Worm (Caenorhabditis elegans) whole organism, L1 larva: ENCODE results near the gene K03A11.6.

Experiments used
- C16A3.4 ChIP-seq: fragments of 150-350 bp; optimal IDR thresholded peaks from 2 replicates; lab custom pipeline; 2014; ENCODE audit warnings: missing biosample characterization, missing genetic modification characterization
- alr-1 ChIP-seq: fragments of 200-800 bp; sonication (Bioruptor generic); optimal IDR thresholded peaks from 2 replicates; lab custom pipeline; 2018; ENCODE audit warnings: borderline replicate concordance, mild to moderate bottlenecking, missing genetic modification characterization, missing compliant biosample characterization
- blmp-1 ChIP-seq: fragments of 150-350 bp; optimal IDR thresholded peaks from 2 replicates; lab custom pipeline; 2014; ENCODE audit warnings: missing biosample characterization, missing genetic modification characterization
- ceh-63 ChIP-seq: fragments of 200-800 bp; sonication (Bioruptor generic); optimal IDR thresholded peaks from 2 replicates; lab custom pipeline; 2018; ENCODE audit warnings: mild to moderate bottlenecking, missing genetic modification characterization, missing compliant biosample characterization
- ceh-8 ChIP-seq: fragments of 200-800 bp; sonication (Bioruptor generic); optimal IDR thresholded peaks from 2 replicates; lab custom pipeline; 2018; ENCODE audit warnings: mild to moderate bottlenecking, missing genetic modification characterization, moderate library complexity, missing compliant biosample characterization
- ces-1 ChIP-seq: fragments of 150-350 bp; optimal IDR thresholded peaks from 2 replicates; lab custom pipeline; 2014; ENCODE audit warnings: missing biosample characterization, missing genetic modification reagents, missing genetic modification characterization
- dpl-1 ChIP-seq, 3 experiments: fragments of 150-350 bp in 2 of 3; sonication (generic microtip) in 1 of 3; optimal IDR thresholded peaks; 2 replicates each; lab custom pipeline; 2014 to 2017; ENCODE audit warnings: missing biosample characterization in 3 of 3, missing genetic modification characterization in 3 of 3, missing genetic modification reagents in 3 of 3
- efl-1 ChIP-seq, 4 experiments: fragments of 150-350 bp; optimal IDR thresholded peaks in 3 of 4; peaks in 1 of 4; 1 replicate in 1 of 4; 2 replicates in 3 of 4; lab custom pipeline; 2014; ENCODE audit warnings: missing biosample characterization in 2 of 4, missing genetic modification characterization in 2 of 4, missing genetic modification reagents in 2 of 4
- efl-3 ChIP-seq: fragments of 200-800 bp; sonication (Bioruptor generic); optimal IDR thresholded peaks from 2 replicates; lab custom pipeline; 2018; ENCODE audit warnings: mild to moderate bottlenecking, missing genetic modification characterization, missing compliant biosample characterization
- egl-27 ChIP-seq, 2 experiments: fragments of 150-350 bp in 1 of 2; sonication (generic microtip); optimal IDR thresholded peaks; 3 replicates each; lab custom pipeline; 2017 to 2018; ENCODE audit warnings: missing biosample characterization in 2 of 2, missing genetic modification characterization in 2 of 2, missing genetic modification reagents in 2 of 2
- elt-2 ChIP-seq: sonication (generic microtip); optimal IDR thresholded peaks from 2 replicates; lab custom pipeline; 2016; ENCODE audit warnings: missing genetic modification characterization, mild to moderate bottlenecking, inconsistent platforms, missing compliant biosample characterization, missing genetic modification reagents
- elt-3 ChIP-seq, 6 experiments: fragments of 150-350 bp in 1 of 6; sonication (generic microtip); optimal IDR thresholded peaks; 2 replicates each; lab custom pipeline; 2017 to 2018; ENCODE audit warnings: missing biosample characterization in 6 of 6, missing genetic modification characterization in 6 of 6, inconsistent platforms in 1 of 6
- ets-5 ChIP-seq: fragments of 200-800 bp; sonication (Bioruptor generic); IDR thresholded peaks from 2 replicates; pipeline ENCODE4 v1.3.6; 2022; ENCODE audit warnings: missing genetic modification characterization, missing compliant biosample characterization
- hlh-4 ChIP-seq: sonication (generic microtip); optimal IDR thresholded peaks from 2 replicates; lab custom pipeline; 2016; ENCODE audit warnings: mild to moderate bottlenecking, missing genetic modification characterization, missing compliant biosample characterization
- hpl-2 ChIP-seq: fragments of 150-350 bp; optimal IDR thresholded peaks from 2 replicates; lab custom pipeline; 2014; ENCODE audit warnings: missing biosample characterization, missing genetic modification reagents, missing genetic modification characterization
- irx-1 ChIP-seq: sonication (generic microtip); optimal IDR thresholded peaks from 2 replicates; lab custom pipeline; 2016; ENCODE audit warnings: missing genetic modification characterization, missing compliant biosample characterization
- jun-1 ChIP-seq: fragments of 150-350 bp; optimal IDR thresholded peaks from 2 replicates; lab custom pipeline; 2014; ENCODE audit warnings: missing biosample characterization, missing genetic modification reagents, missing genetic modification characterization
- lin-13 ChIP-seq: fragments of 150-350 bp; optimal IDR thresholded peaks from 2 replicates; lab custom pipeline; 2014; ENCODE audit warnings: missing biosample characterization, missing genetic modification reagents, missing genetic modification characterization
- lin-14 ChIP-seq: fragments of 200-800 bp; sonication (Bioruptor generic); optimal IDR thresholded peaks from 2 replicates; lab custom pipeline; 2018; ENCODE audit warnings: mild to moderate bottlenecking, missing genetic modification characterization, moderate library complexity, missing compliant biosample characterization
- lin-35 ChIP-seq, 2 experiments: fragments of 150-350 bp; optimal IDR thresholded peaks; 2 replicates each; lab custom pipeline; 2014; ENCODE audit warnings: missing biosample characterization in 2 of 2, missing genetic modification characterization in 2 of 2, missing genetic modification reagents in 2 of 2
- lin-39 ChIP-seq: fragments of 150-350 bp; optimal IDR thresholded peaks from 2 replicates; lab custom pipeline; 2014; ENCODE audit warnings: missing biosample characterization, missing genetic modification reagents, missing genetic modification characterization
- lir-3 ChIP-seq: sonication (generic microtip); optimal IDR thresholded peaks from 2 replicates; lab custom pipeline; 2016; ENCODE audit warnings: mild to moderate bottlenecking, missing genetic modification characterization, moderate library complexity, missing compliant biosample characterization; ENCODE audit not compliant: poor library complexity
- lsy-2 ChIP-seq, 2 experiments: fragments of 150-350 bp; optimal IDR thresholded peaks; 2 replicates each; lab custom pipeline; 2014; ENCODE audit warnings: missing biosample characterization in 2 of 2, missing genetic modification characterization in 2 of 2
- mab-9 ChIP-seq: fragments of 200-800 bp; sonication (Bioruptor generic); IDR thresholded peaks from 2 replicates; pipeline ENCODE4 v1.3.6; 2022; ENCODE audit warnings: missing genetic modification reagents, missing genetic modification characterization, missing compliant biosample characterization
- mdl-1 ChIP-seq, 2 experiments: fragments of 150-350 bp; optimal IDR thresholded peaks; 2 replicates each; lab custom pipeline; 2014 to 2017; ENCODE audit warnings: missing biosample characterization in 2 of 2, missing genetic modification characterization in 2 of 2, inconsistent platforms in 1 of 2
- mep-1 ChIP-seq: fragments of 150-350 bp; optimal IDR thresholded peaks from 2 replicates; lab custom pipeline; 2014; ENCODE audit warnings: missing biosample characterization, missing genetic modification characterization
- nhr-11 ChIP-seq: fragments of 150-350 bp; optimal IDR thresholded peaks from 2 replicates; lab custom pipeline; 2014; ENCODE audit warnings: missing biosample characterization, missing genetic modification characterization
- nhr-12 ChIP-seq: sonication (generic microtip); optimal IDR thresholded peaks from 2 replicates; lab custom pipeline; 2017; ENCODE audit warnings: missing biosample characterization, missing genetic modification characterization
- nhr-20 ChIP-seq: sonication (generic microtip); optimal IDR thresholded peaks from 2 replicates; lab custom pipeline; 2016; ENCODE audit warnings: mild to moderate bottlenecking, missing genetic modification characterization, missing compliant biosample characterization
- nhr-237 ChIP-seq: fragments of 150-350 bp; optimal IDR thresholded peaks from 2 replicates; lab custom pipeline; 2014; ENCODE audit warnings: missing biosample characterization, missing genetic modification characterization
- nhr-47 ChIP-seq: sonication (generic microtip); optimal IDR thresholded peaks from 2 replicates; lab custom pipeline; 2016; ENCODE audit warnings: mild to moderate bottlenecking, missing genetic modification characterization, moderate library complexity, missing compliant biosample characterization
- nhr-76 ChIP-seq: sonication (generic microtip); optimal IDR thresholded peaks from 2 replicates; lab custom pipeline; 2017; ENCODE audit warnings: missing biosample characterization, missing genetic modification characterization
- nhr-84 ChIP-seq: sonication (generic microtip); optimal IDR thresholded peaks from 2 replicates; lab custom pipeline; 2017; ENCODE audit warnings: missing biosample characterization, missing genetic modification characterization
- nhr-85 ChIP-seq: sonication (generic microtip); peaks from one replicate; lab custom pipeline; 2016; ENCODE audit warnings: missing genetic modification characterization, inconsistent platforms, missing compliant biosample characterization
- nhr-90 ChIP-seq: sonication (generic microtip); optimal IDR thresholded peaks from 2 replicates; lab custom pipeline; 2016; ENCODE audit warnings: mild to moderate bottlenecking, missing genetic modification characterization, missing compliant biosample characterization; ENCODE audit not compliant: poor library complexity
- pag-3 ChIP-seq: sonication (generic microtip); optimal IDR thresholded peaks from 2 replicates; lab custom pipeline; 2017; ENCODE audit warnings: missing genetic modification characterization, mild to moderate bottlenecking, missing compliant biosample characterization, antibody characterized with exemption, borderline replicate concordance; ENCODE audit not compliant: insufficient read depth
- pax-3 ChIP-seq: fragments of 200-800 bp; sonication (Bioruptor generic); optimal IDR thresholded peaks from 2 replicates; lab custom pipeline; 2018; ENCODE audit warnings: mild to moderate bottlenecking, missing genetic modification characterization, moderate library complexity, missing compliant biosample characterization
- rnt-1 ChIP-seq: sonication (generic microtip); optimal IDR thresholded peaks from 2 replicates; lab custom pipeline; 2016; ENCODE audit warnings: mild to moderate bottlenecking, missing genetic modification characterization, moderate library complexity, missing compliant biosample characterization
- snpc-4 ChIP-seq: fragments of 150-350 bp; optimal IDR thresholded peaks from 2 replicates; lab custom pipeline; 2014; ENCODE audit warnings: missing biosample characterization, missing genetic modification characterization
- snu-23 ChIP-seq: sonication (generic microtip); optimal IDR thresholded peaks from 2 replicates; lab custom pipeline; 2016; ENCODE audit warnings: missing genetic modification characterization, missing compliant biosample characterization
- sox-4 ChIP-seq: sonication (generic microtip); optimal IDR thresholded peaks from 2 replicates; lab custom pipeline; 2016; ENCODE audit warnings: missing genetic modification characterization, missing compliant biosample characterization
- sup-37 ChIP-seq: fragments of 200-800 bp; sonication (Bioruptor generic); optimal IDR thresholded peaks from 2 replicates; lab custom pipeline; 2018; ENCODE audit warnings: mild to moderate bottlenecking, missing genetic modification characterization, missing compliant biosample characterization
- swsn-7 ChIP-seq: sonication (generic microtip); optimal IDR thresholded peaks from 2 replicates; lab custom pipeline; 2016; ENCODE audit warnings: missing genetic modification characterization, missing compliant biosample characterization
- tbx-2 ChIP-seq: sonication (generic microtip); optimal IDR thresholded peaks from 2 replicates; lab custom pipeline; 2016; ENCODE audit warnings: missing genetic modification characterization, missing compliant biosample characterization
- unc-98 ChIP-seq: fragments of 200-800 bp; sonication (Bioruptor generic); IDR thresholded peaks from 2 replicates; pipeline ENCODE4 v1.3.6; 2022; ENCODE audit warnings: missing genetic modification characterization, missing compliant biosample characterization
- zip-4 ChIP-seq: fragments of 200-800 bp; sonication (Bioruptor generic); optimal IDR thresholded peaks from 2 replicates; lab custom pipeline; 2018; ENCODE audit warnings: mild to moderate bottlenecking, missing genetic modification characterization, moderate library complexity, missing compliant biosample characterization
- ztf-11 ChIP-seq, 2 experiments: sonication (generic microtip); optimal IDR thresholded peaks; 2 replicates each; lab custom pipeline; 2016 to 2017; ENCODE audit warnings: missing genetic modification characterization in 2 of 2, missing biosample characterization in 1 of 2, missing compliant biosample characterization in 1 of 2
- ztf-4 ChIP-seq: fragments of 150-350 bp; optimal IDR thresholded peaks from 2 replicates; lab custom pipeline; 2014; ENCODE audit warnings: missing biosample characterization, missing genetic modification characterization

The K03A11.6 gene

ce11 chrX:13009645-13010044 is 46.0 kb upstream of the K03A11.6 start (continued):
- TF ChIP-seq nhr-76 (no peak), efl-3 (no peak), blmp-1 (tag; lab: Kevin White, UChicago) (peak; percentile 98), dpl-1 (GFP tag; optimal IDR thresholded peaks at IDR 0.05; lab: Kevin White, UChicago) (no peak), nhr-47 (tag; lab: Kevin White, UChicago) (no peak), hpl-2 (no peak), lsy-2 (tag; optimal IDR thresholded peaks at IDR 0.05; lab: Kevin White, UChicago) (peak in 1 of 2 experiments; percentile 44), jun-1 (tag; lab: Kevin White, UChicago) (no peak), ces-1 (GFP tag; lab: Kevin White, UChicago) (no peak), lin-13 (no peak), elt-3 (tag; optimal IDR thresholded peaks at IDR 0.05; lab: Kevin White, UChicago) (peak in 4 of 6 experiments; percentile 22 to 50 (median 40)), zip-4 (GFP tag; lab: Kevin White, UChicago) (no peak), elt-2 (tag; lab: Kevin White, UChicago) (no peak), ceh-8 (GFP tag; lab: Kevin White, UChicago) (no peak), nhr-20 (tag; lab: Kevin White, UChicago) (peak; percentile 64), nhr-12 (tag; lab: Kevin White, UChicago) (no peak), mab-9 (no peak), nhr-237 (tag; lab: Kevin White, UChicago) (no peak), egl-27 (tag; optimal IDR thresholded peaks at IDR 0.05; lab: Kevin White, UChicago) (no peak), lir-3 (tag; lab: Kevin White, UChicago) (no peak), nhr-11 (tag; lab: Kevin White, UChicago) (no peak), irx-1 (tag; lab: Kevin White, UChicago) (no peak), swsn-7 (tag; lab: Kevin White, UChicago) (peak; percentile 28), mdl-1 (tag; optimal IDR thresholded peaks at IDR 0.05; lab: Kevin White, UChicago) (peak in 1 of 2 experiments; percentile 19), ztf-11 (tag; optimal IDR thresholded peaks at IDR 0.05; lab: Kevin White, UChicago) (no peak), pag-3 (no peak), ztf-4 (tag; lab: Kevin White, UChicago) (no peak), rnt-1 (tag; lab: Kevin White, UChicago) (no peak), nhr-84 (no peak)

ce11 chrX:13011897-13012296 is 43.8 kb upstream of the K03A11.6 start:
- TF ChIP-seq dpl-1 (GFP tag; optimal IDR thresholded peaks at IDR 0.05; lab: Kevin White, UChicago) (no peak), nhr-85 (tag; lab: Kevin White, UChicago) (peak; percentile 77), hpl-2 (no peak), lin-14 (GFP tag; lab: Kevin White, UChicago) (peak; percentile 12)
- TF ChIP-seq, all 84 proteins: peak for 2

ce11 chrX:13014341-13014740 is 41.3 kb upstream of the K03A11.6 start:
- no peak for TF ChIP-seq alr-1
- TF ChIP-seq mep-1 (tag; lab: Kevin White, UChicago) = peak; percentile 41
- TF ChIP-seq ceh-63 = no peak
- TF ChIP-seq pax-3 (tag; lab: Kevin White, UChicago) = no peak
- no peak for TF ChIP-seq mdl-1 (tag; optimal IDR thresholded peaks at IDR 0.05; lab: Kevin White, UChicago)
- TF ChIP-seq snu-23 = peak; percentile 57
- peak; percentile 75 for TF ChIP-seq blmp-1 (tag; lab: Kevin White, UChicago)
- TF ChIP-seq lin-35 (GFP tag; optimal IDR thresholded peaks at IDR 0.05; lab: Kevin White, UChicago) = peak in 1 of 2 experiments; percentile 20
- peak in 1 of 2 experiments; percentile 21 for TF ChIP-seq lsy-2 (tag; optimal IDR thresholded peaks at IDR 0.05; lab: Kevin White, UChicago)
- no peak for TF ChIP-seq rnt-1 (tag; lab: Kevin White, UChicago)
- peak; percentile 63 for TF ChIP-seq lin-14 (GFP tag; lab: Kevin White, UChicago)
- no peak for TF ChIP-seq unc-98
- TF ChIP-seq nhr-90 (tag; lab: Kevin White, UChicago) = peak; percentile 25
- no peak for TF ChIP-seq snpc-4 (tag; lab: Kevin White, UChicago)
- TF ChIP-seq tbx-2 (tag; lab: Kevin White, UChicago) = no peak
- no peak for TF ChIP-seq sup-37 (GFP tag; lab: Kevin White, UChicago)
- TF ChIP-seq nhr-12 (tag; lab: Kevin White, UChicago) = no peak
- TF ChIP-seq hlh-4 (tag; lab: Kevin White, UChicago) = no peak
- TF ChIP-seq ceh-8 (GFP tag; lab: Kevin White, UChicago) = no peak
- no peak for TF ChIP-seq efl-1 (optimal IDR thresholded peaks at IDR 0.05; lab: Kevin White, UChicago)
- TF ChIP-seq efl-1 (GFP tag; optimal IDR thresholded peaks at IDR 0.05 in 1 of 2; lab: Kevin White, UChicago) = no peak
- no peak for TF ChIP-seq ets-5
- TF ChIP-seq nhr-84 = no peak
- TF ChIP-seq C16A3.4 (tag; lab: Kevin White, UChicago) = no peak
- TF ChIP-seq lin-39 (tag; lab: Kevin White, UChicago) = no peak
- no peak for TF ChIP-seq sox-4 (tag; lab: Kevin White, UChicago)
